Fruit fly (Drosophila melanogaster): ENCODE results near the gene Bka.

Gene Bka

DNA sequence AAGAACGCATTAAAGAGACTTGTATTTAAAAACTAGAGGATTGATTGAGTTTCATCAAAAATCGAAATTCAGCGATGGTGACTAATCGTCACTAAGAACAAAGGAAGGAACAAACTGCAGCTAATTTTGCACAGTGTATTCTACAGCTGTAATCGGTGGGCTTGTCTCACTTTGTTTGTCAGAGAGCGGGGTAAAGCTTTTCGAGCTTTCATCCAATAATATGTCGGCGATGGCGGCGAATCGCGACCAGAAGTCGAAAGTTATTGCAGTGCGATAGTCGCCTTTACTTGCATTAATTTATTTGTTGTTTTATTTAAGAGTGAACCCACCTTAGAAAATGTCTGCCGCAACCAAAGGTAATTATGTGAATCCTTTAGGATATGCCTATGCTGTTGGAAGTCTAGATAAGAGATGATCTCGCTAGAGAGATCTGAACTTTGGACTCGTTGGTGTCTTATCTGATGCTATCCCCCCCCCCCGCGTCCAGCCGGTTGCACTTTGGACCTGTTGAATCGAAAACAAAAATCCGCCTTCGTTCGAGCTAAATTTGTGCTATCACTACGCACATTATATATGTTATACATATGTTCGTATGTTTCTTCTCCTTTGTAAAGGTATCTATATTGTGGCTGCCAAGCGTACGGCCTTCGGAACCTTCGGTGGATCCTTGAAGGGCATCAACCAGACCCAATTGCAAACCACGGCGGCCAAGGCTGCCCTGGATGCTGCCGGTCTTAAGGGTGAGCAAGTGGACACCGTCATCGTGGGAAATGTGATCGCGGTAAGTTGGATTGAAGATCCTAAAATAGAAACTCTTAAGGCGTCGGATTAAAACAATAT is 20.1 kb downstream of the Bka start, which contains the start of gene yip2 (continued):
- TF ChIP-seq CG3995 (GFP tag; optimal IDR thresholded peaks at IDR 0.05) (peak; percentile 14), Elba2 (GFP tag; optimal IDR thresholded peaks at IDR 0.05) (no peak), CG11504 (tag; optimal IDR thresholded peaks at IDR 0.05) (peak; percentile 68), CG2875 (GFP tag; optimal IDR thresholded peaks at IDR 0.05) (peak; percentile 26), ap (GFP tag; IDR thresholded peaks at IDR 0.05) (peak; percentile 52), D19A (tag; optimal IDR thresholded peaks at IDR 0.05) (peak; percentile 40), tna (GFP tag; IDR thresholded peaks at IDR 0.05; ENCODE audit: partially characterized antibody) (no peak), CG4328 (GFP tag; optimal IDR thresholded peaks at IDR 0.05) (peak; percentile 54), danr (GFP tag; IDR thresholded peaks at IDR 0.05) (no peak), HmgZ (tag; optimal IDR thresholded peaks at IDR 0.05) (peak; percentile 79), CG16779 (GFP tag; IDR thresholded peaks at IDR 0.05) (0 out of 2 replicates have a peak, but pooled peaks have one; percentile 12), ssp (GFP tag; IDR thresholded peaks at IDR 0.05) (no peak), CG1233 (GFP tag; optimal IDR thresholded peaks at IDR 0.05) (no peak), Sry-δ (GFP tag; optimal IDR thresholded peaks at IDR 0.05) (no peak), CG7271 (tag; optimal IDR thresholded peaks at IDR 0.05) (no peak), CG30020 (tag; optimal IDR thresholded peaks at IDR 0.05) (no peak), caup (GFP tag; optimal IDR thresholded peaks at IDR 0.05; ENCODE audit: severe bottlenecking) (peak; percentile 55), CG18599 (GFP tag; optimal IDR thresholded peaks at IDR 0.05) (peak; percentile 73), nerfin-2 (GFP tag; IDR thresholded peaks at IDR 0.05; ENCODE audit: partially characterized antibody) (no peak), CG9727 (GFP tag; optimal IDR thresholded peaks at IDR 0.05) (peak; percentile 39), CHES-1-like (GFP tag; optimal IDR thresholded peaks at IDR 0.05) (peak; percentile 65), CG6791 (GFP tag; IDR thresholded peaks at IDR 0.05; ENCODE audit: partially characterized antibody) (no peak), gem (tag; optimal IDR thresholded peaks at IDR 0.05) (peak; percentile 76), corto (GFP tag; optimal IDR thresholded peaks at IDR 0.05) (peak; percentile 22), psq (GFP tag; optimal IDR thresholded peaks at IDR 0.05) (no peak), CG31365 (tag; optimal IDR thresholded peaks at IDR 0.05) (no peak), lab (GFP tag; optimal IDR thresholded peaks at IDR 0.05) (peak; percentile 79), sob (GFP tag; IDR thresholded peaks at IDR 0.05) (peak; percentile 72; the same call in 1 of the 2 replicates), pb (GFP tag; optimal IDR thresholded peaks at IDR 0.05) (no peak)

DNA sequence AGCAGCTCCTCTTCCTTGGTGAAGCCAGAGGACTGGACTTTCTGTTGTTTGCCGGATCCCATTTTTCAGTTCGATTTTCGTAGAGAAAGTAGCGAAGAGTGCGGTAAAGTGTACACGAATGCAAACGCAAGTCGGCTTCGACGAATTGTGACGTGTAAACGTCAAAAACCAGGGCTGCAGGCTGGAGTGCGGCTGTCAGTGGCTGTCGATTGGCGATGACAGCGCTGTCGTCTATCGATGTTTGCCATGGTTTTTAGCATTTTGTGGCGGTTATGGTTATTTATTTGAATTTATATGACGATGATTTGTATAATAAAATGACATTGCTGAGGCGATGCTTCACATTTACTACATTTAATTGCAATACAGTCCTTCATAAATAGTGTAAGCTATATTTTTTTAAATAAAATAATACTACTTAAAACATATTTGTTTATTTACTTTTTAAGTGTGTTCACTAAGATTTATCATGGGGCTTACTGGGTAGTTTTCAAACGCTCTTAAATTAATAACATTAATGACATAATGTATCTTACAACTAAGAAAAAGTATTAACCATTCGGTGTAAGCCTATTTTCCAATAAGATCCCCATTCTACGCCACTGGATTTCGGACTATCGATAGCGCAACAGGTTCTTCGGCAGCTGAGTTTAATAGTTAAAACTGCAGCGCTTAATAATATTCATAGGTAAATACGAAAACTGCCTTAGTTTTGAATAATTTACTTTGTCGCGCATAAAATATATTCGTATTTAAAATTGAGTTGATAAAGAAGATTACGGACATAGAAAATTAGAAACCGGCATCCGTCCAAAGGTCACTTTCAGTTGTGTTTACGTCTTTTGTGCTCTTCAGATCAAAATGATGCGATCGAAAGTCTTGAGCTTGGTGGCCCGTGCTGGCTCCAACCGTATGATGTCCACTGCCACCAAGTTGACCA is 23.2 kb downstream of the Bka start, which contains the start of the genes CG5885 and CG4598:
Gene CG5885, minus strand, starts transcription at position 311 of the 940 bp plus-strand sequence.
Gene CG4598, plus strand, starts transcription at position 599 of the 940 bp plus-strand sequence.
- TF ChIP-seq Atf-2 (GFP tag; optimal IDR thresholded peaks at IDR 0.05) (no peak), CG7839 (tag; optimal IDR thresholded peaks at IDR 0.05) (peak; percentile 76), mld (GFP tag; IDR thresholded peaks at IDR 0.05; ENCODE audit: partially characterized antibody) (peak; percentile 82), C15 (GFP tag; IDR thresholded peaks at IDR 0.05) (0 out of 3 replicates have a peak, but pooled peaks have one; percentile 17), CG9817 (tag; optimal IDR thresholded peaks at IDR 0.05) (peak; percentile 34), br (optimal IDR thresholded peaks at IDR 0.05) (no peak), mirr (GFP tag; optimal IDR thresholded peaks at IDR 0.05) (no peak), bbx (GFP tag; IDR thresholded peaks at IDR 0.05; ENCODE audit: partially characterized antibody) (peak; percentile 81), HmgD (GFP tag; optimal IDR thresholded peaks at IDR 0.05) (no peak), CG6254 (GFP tag; optimal IDR thresholded peaks at IDR 0.05) (no peak), zfh1 (GFP tag; IDR thresholded peaks at IDR 0.05) (peak; percentile 69), Fer3 (tag; optimal IDR thresholded peaks at IDR 0.05) (peak; percentile 59), Hmx (GFP tag; optimal IDR thresholded peaks at IDR 0.05) (peak; percentile 7), ssp (GFP tag; IDR thresholded peaks at IDR 0.05) (peak; percentile 39; the same call in 1 of the 2 replicates), sd (tag; optimal IDR thresholded peaks at IDR 0.05) (peak; percentile 15), tap (tag; optimal IDR thresholded peaks at IDR 0.05) (peak; percentile 45), dpn (GFP tag; optimal IDR thresholded peaks at IDR 0.05) (peak; percentile 38 to 74), sens (GFP tag) (peak; percentile 89), aop (GFP tag; IDR thresholded peaks at IDR 0.05) (no peak)
